Fruit fly (Drosophila melanogaster): ENCODE measurements around the gene sti.

DNA sequence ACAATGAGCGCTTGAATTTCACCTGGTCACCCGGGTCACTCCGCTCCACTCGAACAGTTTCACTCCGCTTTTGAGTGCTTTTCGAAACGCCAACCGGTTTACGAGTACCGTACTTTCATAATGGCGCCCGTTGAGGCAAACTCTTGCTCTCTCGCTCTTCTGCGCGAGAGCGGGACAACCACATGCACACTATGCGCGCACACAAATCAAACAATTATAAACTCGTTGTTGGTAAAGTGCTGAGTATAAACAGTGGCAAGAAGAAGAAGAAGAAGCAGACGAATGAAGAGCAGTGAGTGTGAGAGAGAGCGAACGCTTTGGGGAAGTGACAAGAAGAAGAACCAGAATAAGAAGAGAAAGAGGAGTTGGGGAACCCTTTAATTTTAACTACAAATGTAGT is 46.6 kb downstream of the sti start, which contains the start of gene eyg:
- TF ChIP-seq tj (GFP tag; optimal IDR thresholded peaks at IDR 0.05) (peak; percentile 72), pad (GFP tag; optimal IDR thresholded peaks at IDR 0.05) (peak; percentile 79), cnc (optimal IDR thresholded peaks at IDR 0.05) (no peak), Mnt (GFP tag; optimal IDR thresholded peaks at IDR 0.05) (peak; percentile 2), kay (GFP tag; ENCODE audit: borderline replicate concordance) (no peak)

Measured in whole organism, adult.